Fruit fly (Drosophila melanogaster) whole organism, larva: ENCODE data around the gene CG13081.

ENCODE experiments used
- noc ChIP-seq: fragments of 200-800 bp; sonication (Bioruptor generic); optimal IDR thresholded peaks from 3 replicates; lab custom pipeline; 2019; ENCODE audit warnings: missing biosample characterization, mild to moderate bottlenecking, missing genetic modification characterization, moderate library complexity

Gene CG13081

dm6 chr2L:19572496-19573317, 32.3 kb downstream of the CG13081 start:
- TF ChIP-seq noc, result peak; percentile 85

- no peak for TF ChIP-seq noc
These were observed 34.0 kb downstream of the CG13081 start for dm6 chr2L:19574364-19574763.

DNA sequence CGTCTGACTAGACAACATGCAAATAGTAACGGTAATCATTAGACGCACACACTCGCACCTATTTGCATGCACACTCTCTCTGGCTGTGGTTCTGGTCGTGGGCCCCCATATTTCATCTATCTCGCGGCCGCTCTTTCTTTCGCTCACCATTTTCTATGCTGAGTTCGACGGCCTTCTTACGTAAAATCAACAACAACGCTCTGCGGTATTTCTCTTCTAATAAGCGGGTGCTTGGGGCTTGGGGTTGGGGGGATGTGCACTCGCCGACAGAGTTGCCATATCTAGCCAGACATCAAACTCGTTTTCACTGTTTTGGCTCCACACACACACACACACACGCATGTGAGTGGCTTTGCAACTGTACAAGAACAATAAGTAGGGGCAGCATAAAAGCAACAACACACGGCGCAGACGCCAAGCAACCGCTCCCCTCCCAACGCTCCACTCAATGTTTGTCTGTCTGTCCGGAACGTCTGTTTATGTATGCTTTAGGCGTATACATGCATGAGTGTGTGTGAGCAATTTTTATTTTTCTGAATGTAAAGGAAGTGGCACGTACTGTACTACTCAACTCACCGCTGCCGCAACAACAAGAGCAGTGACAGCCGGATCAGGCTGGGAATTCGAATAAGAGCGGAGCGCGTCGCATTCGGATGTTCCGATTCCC, 34.7 kb downstream of the CG13081 start:
- no peak for TF ChIP-seq noc

dm6 chr2L:19575626-19576298, 35.4 kb downstream of the CG13081 start:
- peak; percentile 88 for TF ChIP-seq noc

- TF ChIP-seq noc, result no peak
These were observed 36.0 kb downstream of the CG13081 start for dm6 chr2L:19576299-19576971.

DNA sequence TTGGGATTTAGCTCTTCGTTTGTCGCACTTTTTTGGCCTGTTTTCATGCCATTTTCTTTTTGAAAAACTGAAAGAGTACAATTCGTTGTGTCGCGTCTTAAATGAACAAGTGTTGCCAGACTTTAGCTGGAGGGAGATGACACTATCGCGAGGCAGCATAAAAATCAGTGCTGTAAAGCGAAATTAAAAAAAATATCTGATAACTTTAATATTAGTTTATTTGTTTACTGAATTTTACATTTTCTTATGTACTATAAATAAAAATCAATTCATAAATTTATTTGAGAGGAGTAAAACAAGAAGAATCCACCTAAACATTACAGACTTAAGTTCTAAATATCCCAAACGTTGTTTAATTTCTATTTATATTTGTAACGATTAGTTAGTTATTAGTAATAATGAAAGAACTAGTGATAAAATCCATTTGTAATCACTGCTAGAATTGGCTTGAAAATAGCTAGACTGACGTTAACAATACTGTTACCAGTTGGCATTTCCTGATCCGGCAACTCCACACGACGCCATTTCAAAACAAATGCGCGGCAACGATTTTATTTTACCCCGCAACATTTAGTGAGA, 36.9 kb downstream of the CG13081 start, which contains the start of the genes spi and msb1l:
Gene spi, minus strand, starts transcription at position 129 of the 579 bp plus-strand sequence.
Gene msb1l, plus strand, starts transcription at position 515 of the 579 bp plus-strand sequence.
- peak; percentile 42 for TF ChIP-seq noc

DNA sequence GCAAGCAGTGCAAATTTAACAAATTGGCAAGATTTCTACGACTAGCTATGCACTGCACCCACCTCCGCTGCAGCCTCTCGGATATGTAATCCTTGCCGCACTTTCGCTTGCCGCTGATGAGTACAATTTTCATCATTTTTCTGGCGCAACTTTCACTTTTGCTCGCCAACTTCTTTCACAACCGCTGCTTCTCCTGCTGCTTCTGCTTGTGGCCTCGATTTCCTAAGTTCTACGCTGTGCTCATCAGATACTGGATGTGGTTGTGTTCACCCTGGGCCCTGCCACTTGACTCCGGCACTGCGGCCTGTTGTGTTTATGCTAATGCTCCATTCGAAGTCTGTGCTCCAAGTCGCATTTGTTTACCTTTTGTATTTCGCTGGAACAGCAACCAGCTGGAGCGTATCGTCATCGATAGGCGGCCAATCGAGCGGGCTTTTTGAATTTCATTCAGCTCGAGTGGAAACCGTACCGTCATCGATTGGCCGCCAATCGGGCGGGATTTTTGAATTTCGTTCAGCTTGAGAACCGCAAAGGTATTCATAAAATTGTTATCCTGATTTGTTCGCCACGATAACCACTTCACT, 39.7 kb downstream of the CG13081 start, which contains the start of gene Pmvk:
Gene Pmvk, minus strand, starts transcription at position 357 of the 584 bp plus-strand sequence.
- no peak for TF ChIP-seq noc

DNA sequence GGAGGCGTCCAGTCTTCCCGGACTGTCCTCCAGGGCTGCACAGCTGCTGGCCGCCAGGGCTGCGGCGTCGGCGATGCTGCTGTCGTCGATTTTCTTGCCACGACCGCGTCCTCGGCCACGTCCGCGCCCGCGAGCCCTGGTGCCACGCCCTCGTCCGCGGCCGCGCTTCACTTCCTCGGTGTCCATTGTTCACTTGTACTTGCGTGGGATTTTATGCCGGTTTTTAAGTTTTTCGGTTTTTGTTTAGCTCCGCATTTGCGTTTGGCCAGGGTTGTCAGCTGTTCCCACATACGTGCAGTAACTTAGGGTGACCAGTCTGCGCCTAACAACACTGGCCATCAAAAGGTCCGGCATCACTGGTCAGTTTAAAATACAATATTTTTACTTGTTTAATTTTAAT, 41.8 kb downstream of the CG13081 start, which contains the start of gene Hakai:
Gene Hakai, minus strand, starts transcription at position 290 of the 400 bp plus-strand sequence.
- peak; percentile 23 for TF ChIP-seq noc

DNA sequence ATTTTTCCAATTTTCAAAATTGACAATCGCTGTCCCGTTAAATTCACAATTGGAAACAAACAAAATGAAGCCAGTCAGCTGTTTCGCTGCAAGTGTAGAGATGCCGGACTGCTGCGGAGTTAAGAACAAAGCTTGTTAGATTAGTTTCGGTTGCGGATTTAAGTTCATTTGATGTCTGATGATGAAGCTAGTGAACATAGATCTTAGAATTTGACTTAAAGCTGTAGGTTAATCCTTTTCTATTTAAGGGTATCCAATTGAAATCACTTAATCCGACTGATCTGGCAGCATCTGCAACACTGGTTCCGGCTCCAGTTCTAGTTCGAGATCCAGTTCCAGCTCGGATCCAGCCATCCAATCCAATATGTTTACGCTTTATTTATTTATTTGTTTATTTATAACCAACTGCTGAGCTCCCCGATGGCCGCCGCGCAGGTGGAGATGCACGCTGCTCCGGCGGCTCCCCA, 43.6 kb downstream of the CG13081 start, which contains the start of the genes PCNA2 and CG10366:
Gene PCNA2, minus strand, starts transcription at position 65 of the 467 bp plus-strand sequence.
Gene CG10366, plus strand, starts transcription at position 310 of the 467 bp plus-strand sequence.
- peak; percentile 76 for TF ChIP-seq noc

DNA sequence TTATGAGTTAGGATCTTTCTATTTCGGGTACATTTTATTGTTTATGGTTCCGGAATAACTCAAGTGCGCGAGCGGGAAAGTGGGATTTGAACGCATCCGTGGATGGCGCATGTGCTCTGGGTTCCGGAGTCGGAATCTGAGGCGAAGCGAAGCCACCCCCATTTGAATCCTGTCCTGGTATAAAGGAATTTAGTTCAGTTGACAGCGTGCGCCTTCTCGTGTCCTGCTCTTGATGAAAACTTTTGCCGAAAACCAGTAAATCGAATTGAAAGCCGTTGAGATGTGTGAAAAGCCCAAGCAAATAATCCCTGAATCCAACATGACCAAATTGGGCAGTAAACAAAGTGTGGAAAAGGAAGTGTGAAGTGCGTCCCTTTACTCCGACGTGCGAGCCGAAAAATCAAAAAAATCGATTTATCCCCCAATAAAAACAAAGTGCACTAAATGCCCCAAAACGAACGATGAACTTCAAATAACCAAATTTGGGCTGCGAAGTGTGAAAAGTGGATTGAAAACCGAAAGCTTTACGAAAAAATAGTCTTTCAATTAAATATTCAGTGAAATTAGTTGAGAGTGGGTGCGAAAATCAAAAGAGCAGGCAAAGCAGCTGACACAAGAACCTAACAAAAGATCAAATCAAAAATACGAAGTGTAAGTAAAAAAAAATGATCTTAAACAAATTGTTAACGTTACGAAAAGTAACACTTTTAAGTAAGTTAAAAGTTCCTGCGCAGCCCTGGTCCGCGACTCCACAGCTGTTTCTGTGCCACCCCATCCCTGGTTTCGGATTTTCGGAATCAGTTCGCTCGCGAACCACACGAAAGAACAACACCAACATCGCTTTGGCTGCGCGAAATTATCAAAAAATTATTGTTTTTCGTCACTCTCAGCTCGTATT, 46.3 kb downstream of the CG13081 start, which contains the start of gene Lar:
Gene Lar, plus strand, starts transcription at position 188 of the 898 bp plus-strand sequence.
- TF ChIP-seq noc, result peak; percentile 24

DNA sequence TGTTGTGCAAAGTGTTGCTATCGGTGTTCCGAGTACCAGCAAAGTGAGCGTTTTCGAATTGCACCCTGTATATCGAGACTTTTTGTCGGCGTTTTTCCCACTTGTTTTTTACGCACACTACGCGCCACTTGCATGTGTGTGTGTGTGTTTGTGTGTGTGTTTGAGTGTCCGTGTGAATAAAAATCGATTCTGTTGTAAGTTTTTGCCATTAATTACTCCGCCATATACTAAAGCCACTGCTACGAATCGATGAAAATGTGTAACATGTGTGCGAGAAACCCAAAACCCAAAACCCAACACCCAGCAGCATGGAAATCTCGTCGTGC, 46.9 kb downstream of the CG13081 start:
- TF ChIP-seq noc, result no peak

DNA sequence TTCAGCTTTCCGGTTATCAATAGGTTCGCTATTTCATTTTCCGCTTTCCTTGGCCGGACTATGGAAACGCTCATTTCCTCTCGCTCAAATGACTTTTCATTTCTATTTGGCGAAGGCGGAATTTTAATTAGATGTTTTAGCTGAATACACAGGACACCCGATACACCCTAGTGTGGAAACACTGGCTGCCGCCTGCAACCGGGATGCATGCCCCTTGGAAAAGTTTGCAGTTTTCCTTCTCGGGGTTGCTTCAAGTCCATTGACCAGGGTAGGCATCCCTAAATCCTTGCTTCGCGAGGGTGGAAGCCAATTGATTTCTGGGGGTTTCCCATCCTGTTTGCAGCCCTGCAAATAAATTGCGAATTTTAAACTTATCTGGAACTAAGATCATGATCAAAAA, 48.5 kb downstream of the CG13081 start:
- no peak for TF ChIP-seq noc

- no peak for TF ChIP-seq noc
These were observed 50.2 kb downstream of the CG13081 start for dm6 chr2L:19590629-19591028.
